Worm (Caenorhabditis elegans) whole organism, young adult: ENCODE measurements around the gene str-97.

Source experiments
- D2030.7 ChIP-seq: fragments of 200-800 bp; sonication (Bioruptor generic); IDR thresholded peaks from 2 replicates; pipeline ENCODE4 v1.3.6; 2022; ENCODE audit warnings: missing genetic modification reagents, missing genetic modification characterization, missing compliant biosample characterization
- F57A8.1 ChIP-seq: fragments of 200-800 bp; sonication (Bioruptor generic); optimal IDR thresholded peaks from 2 replicates; lab custom pipeline; 2018; ENCODE audit warnings: mild to moderate bottlenecking, missing genetic modification characterization, moderate library complexity, missing compliant biosample characterization
- aptf-2 ChIP-seq: fragments of 200-800 bp; sonication (Bioruptor generic); conservative IDR thresholded peaks from 2 replicates; pipeline ENCODE4 v1.3.6; 2022; ENCODE audit warnings: missing genetic modification reagents, missing genetic modification characterization, missing compliant biosample characterization
- ceh-79 ChIP-seq: sonication (generic microtip); optimal IDR thresholded peaks from 2 replicates; lab custom pipeline; 2017; ENCODE audit warnings: mild to moderate bottlenecking, missing genetic modification characterization, missing compliant biosample characterization
- efl-1 ChIP-seq: fragments of 150-350 bp; optimal IDR thresholded peaks from 2 replicates; lab custom pipeline; 2014; ENCODE audit warnings: missing biosample characterization, missing genetic modification reagents, missing genetic modification characterization
- ets-4 ChIP-seq: fragments of 200-800 bp; sonication (Bioruptor generic); optimal IDR thresholded peaks from 2 replicates; lab custom pipeline; 2018; ENCODE audit warnings: mild to moderate bottlenecking, missing genetic modification characterization, missing compliant biosample characterization
- nfyb-1 ChIP-seq: fragments of 200-800 bp; sonication (Bioruptor generic); IDR thresholded peaks from 2 replicates; pipeline ENCODE4 v1.3.6; 2022; ENCODE audit warnings: missing genetic modification reagents, missing genetic modification characterization, missing compliant biosample characterization
- repo-1 ChIP-seq: sonication (generic microtip); optimal IDR thresholded peaks from 2 replicates; lab custom pipeline; 2017; ENCODE audit warnings: mild to moderate bottlenecking, missing genetic modification characterization, missing compliant biosample characterization
- sea-2 ChIP-seq: fragments of 200-800 bp; sonication (Bioruptor generic); IDR thresholded peaks from 2 replicates; pipeline ENCODE4 v1.3.6; 2022; ENCODE audit warnings: missing genetic modification characterization, missing compliant biosample characterization
- somi-1 ChIP-seq: fragments of 200-800 bp; sonication (Bioruptor generic); optimal IDR thresholded peaks from 2 replicates; lab custom pipeline; 2018; ENCODE audit warnings: mild to moderate bottlenecking, missing genetic modification characterization, missing compliant biosample characterization
- unc-130 ChIP-seq: sonication (generic microtip); optimal IDR thresholded peaks from 2 replicates; lab custom pipeline; 2016; ENCODE audit warnings: missing genetic modification reagents, missing genetic modification characterization, missing compliant biosample characterization
- unc-62 ChIP-seq: fragments of 150-350 bp; optimal IDR thresholded peaks from 2 replicates; lab custom pipeline; 2014; ENCODE audit warnings: missing biosample characterization, missing genetic modification reagents, missing genetic modification characterization
- zfh-2 ChIP-seq: fragments of 200-800 bp; sonication (Bioruptor generic); conservative IDR thresholded peaks from 2 replicates; pipeline ENCODE4 v1.3.6; 2022; ENCODE audit warnings: missing genetic modification reagents, missing genetic modification characterization, missing compliant biosample characterization

DNA sequence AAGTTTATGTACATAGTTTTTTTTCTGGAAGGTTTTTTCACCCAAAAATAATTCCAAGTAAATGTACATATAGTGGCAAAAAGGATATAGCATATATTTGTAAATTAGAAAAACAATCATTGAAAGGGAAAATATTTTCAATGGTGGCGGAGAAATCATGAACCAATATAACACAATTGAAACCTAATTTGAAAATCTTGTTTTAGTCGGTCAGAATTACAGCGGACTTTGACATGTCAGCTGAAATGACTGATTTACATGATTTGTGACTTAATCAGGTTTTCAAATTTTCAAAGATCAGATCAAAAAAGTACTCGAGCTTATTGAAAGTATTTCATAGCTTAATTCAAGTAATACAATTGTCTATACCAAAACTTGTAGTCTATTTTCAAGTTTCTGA, 16.7 kb upstream of the str-97 start, which contains the start of gene K05D4.9:
- TF ChIP-seq unc-62 (no peak), somi-1 (no peak), unc-130 (GFP tag; lab: Kevin White, UChicago) (no peak), D2030.7 (GFP tag; lab: Robert Waterston, UW) (no peak), nfyb-1 (GFP tag; lab: Robert Waterston, UW) (no peak), ets-4 (no peak), efl-1 (no peak), F57A8.1 (no peak), repo-1 (tag; lab: Kevin White, UChicago) (no peak), sea-2 (GFP tag; lab: Robert Waterston, UW) (no peak), aptf-2 (no peak), zfh-2 (GFP tag; lab: Robert Waterston, UW) (no peak), ceh-79 (tag; lab: Kevin White, UChicago) (no peak)
